Fruit fly (Drosophila melanogaster): Measurements from ENCODE around the gene CG7131.

CG7131 gene

DNA sequence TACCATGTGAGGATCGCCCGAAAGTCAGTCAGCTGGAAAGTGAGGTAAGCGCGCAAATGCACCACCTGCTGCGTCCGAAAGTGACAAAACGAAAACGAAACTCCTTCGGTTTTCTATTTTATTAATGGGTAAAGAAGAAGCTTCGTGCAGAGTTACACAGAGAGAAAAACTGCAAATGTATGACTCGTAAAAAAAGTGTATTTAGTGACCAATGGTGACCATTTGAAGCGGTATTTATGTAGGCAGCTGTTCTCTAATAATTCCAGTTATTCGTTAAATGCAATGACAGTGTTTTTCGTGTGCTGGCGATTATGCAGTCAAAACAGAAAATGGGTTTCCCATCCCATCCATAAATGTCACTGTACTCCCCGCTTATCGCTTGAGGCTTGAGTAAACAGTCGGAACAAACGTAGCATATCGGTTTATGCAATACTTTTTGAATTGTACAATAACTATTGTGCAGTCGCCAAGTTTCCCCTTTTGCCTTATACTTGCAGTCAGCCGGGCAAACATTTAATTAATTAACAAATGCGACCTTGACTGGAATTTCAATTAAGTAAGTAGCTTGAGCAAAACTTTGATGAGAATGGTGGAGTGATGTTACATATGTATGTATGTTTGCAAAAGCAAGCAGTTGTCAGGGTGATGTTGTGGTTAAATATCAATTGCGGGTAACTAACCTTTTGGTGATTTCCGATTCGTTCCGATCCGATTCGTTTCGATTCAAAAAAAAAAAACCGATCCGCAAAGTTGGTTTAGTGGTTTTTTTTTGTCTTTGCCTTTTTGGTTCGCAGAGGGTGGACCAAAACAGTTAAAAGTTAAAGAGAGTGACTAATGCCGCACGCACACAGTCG lies 9.1 kb upstream of the CG7131 start (continued):
- TF ChIP-seq Sox100B (GFP tag; optimal IDR thresholded peaks at IDR 0.05) (no peak), CG18764 (GFP tag; optimal IDR thresholded peaks at IDR 0.05) (no peak), sim (GFP tag; IDR thresholded peaks at IDR 0.05) (no peak), vnd (GFP tag; IDR thresholded peaks at IDR 0.05; ENCODE audit: partially characterized antibody) (no peak), az2 (GFP tag; optimal IDR thresholded peaks at IDR 0.05) (no peak), pros (GFP tag; optimal IDR thresholded peaks at IDR 0.05) (no peak), exex (tag; optimal IDR thresholded peaks at IDR 0.05) (no peak), CG1024 (GFP tag; IDR thresholded peaks at IDR 0.05) (no peak), H2.0 (GFP tag; IDR thresholded peaks at IDR 0.05) (no peak), Hey (tag; optimal IDR thresholded peaks at IDR 0.05) (no peak), CG3838 (GFP tag; optimal IDR thresholded peaks at IDR 0.05) (no peak), Ravus (GFP tag; IDR thresholded peaks at IDR 0.05) (no peak), br (optimal IDR thresholded peaks at IDR 0.05) (no peak), CG17328 (GFP tag; IDR thresholded peaks at IDR 0.05) (0 out of 2 replicates have a peak, but pooled peaks have one; percentile 27), CG12219 (GFP tag; optimal IDR thresholded peaks at IDR 0.05) (no peak), CG16815 (GFP tag; optimal IDR thresholded peaks at IDR 0.05) (no peak), CG2120 (GFP tag; optimal IDR thresholded peaks at IDR 0.05) (no peak), phol (tag; optimal IDR thresholded peaks at IDR 0.05) (peak; percentile 9), CG8765 (GFP tag; IDR thresholded peaks at IDR 0.05) (no peak), lov (optimal IDR thresholded peaks at IDR 0.05) (no peak), lov (GFP tag; IDR thresholded peaks at IDR 0.05) (no peak), Max (GFP tag; optimal IDR thresholded peaks at IDR 0.05) (no peak), Gsc (GFP tag; IDR thresholded peaks at IDR 0.05) (no peak), gsb-n (tag; optimal IDR thresholded peaks at IDR 0.05) (no peak), twi (tag; optimal IDR thresholded peaks at IDR 0.05) (peak; percentile 75), unpg (GFP tag; optimal IDR thresholded peaks at IDR 0.05) (peak; percentile 22), Scr (GFP tag; IDR thresholded peaks at IDR 0.05; ENCODE audit: partially characterized antibody) (no peak), Abd-B (GFP tag; optimal IDR thresholded peaks at IDR 0.05) (no peak), CG17802 (tag; optimal IDR thresholded peaks at IDR 0.05) (no peak), ATbp (GFP tag; optimal IDR thresholded peaks at IDR 0.05) (peak; percentile 13), CG17829 (tag; optimal IDR thresholded peaks at IDR 0.05) (no peak), nerfin-1 (tag; optimal IDR thresholded peaks at IDR 0.05) (no peak), CG5245 (GFP tag; optimal IDR thresholded peaks at IDR 0.05) (no peak), CHES-1-like (GFP tag; optimal IDR thresholded peaks at IDR 0.05) (no peak), Meics (GFP tag; optimal IDR thresholded peaks at IDR 0.05) (no peak), Spps (tag; optimal IDR thresholded peaks at IDR 0.05) (no peak), slp2 (GFP tag; optimal IDR thresholded peaks at IDR 0.05) (no peak), Mad (GFP tag; optimal IDR thresholded peaks at IDR 0.05) (no peak), CG30020 (tag; optimal IDR thresholded peaks at IDR 0.05) (no peak), Sin3A (optimal IDR thresholded peaks at IDR 0.05) (no peak), maf-S (GFP tag; optimal IDR thresholded peaks at IDR 0.05) (no peak), shn (GFP tag; optimal IDR thresholded peaks at IDR 0.05) (no peak), sr (GFP tag; IDR thresholded peaks at IDR 0.05) (no peak; the same call in 2 of the 3 replicates), CG11696 (GFP tag; IDR thresholded peaks at IDR 0.05) (no peak), CG2678 (tag; optimal IDR thresholded peaks at IDR 0.05) (no peak), crc (GFP tag; optimal IDR thresholded peaks at IDR 0.05) (no peak), CG12071 (GFP tag; optimal IDR thresholded peaks at IDR 0.05) (no peak), HHEX (GFP tag; optimal IDR thresholded peaks at IDR 0.05) (peak; percentile 23), Usf (GFP tag; optimal IDR thresholded peaks at IDR 0.05) (no peak), D19B (GFP tag; optimal IDR thresholded peaks at IDR 0.05) (no peak), Blimp-1 (GFP tag; optimal IDR thresholded peaks at IDR 0.05) (peak; percentile 67)

Data from whole organism, embryonic.